Worm (Caenorhabditis elegans) whole organism, late embryonic: Measurements from ENCODE around the gene nhr-253.
A peak's percentile ranks its signal among the peaks of the same experiment; 100 is the strongest.

ENCODE experiments used
- C38D4.7 ChIP-seq: fragments of 200-800 bp; sonication (Bioruptor generic); optimal IDR thresholded peaks from 2 replicates; lab custom pipeline; 2018; ENCODE audit warnings: mild to moderate bottlenecking, missing genetic modification characterization, moderate library complexity, missing compliant biosample characterization
- F13H6.1 ChIP-seq: sonication (generic microtip); optimal IDR thresholded peaks from 2 replicates; lab custom pipeline; 2016; ENCODE audit warnings: missing genetic modification characterization, missing compliant biosample characterization
- K09A11.1 ChIP-seq: sonication (generic microtip); optimal IDR thresholded peaks from 2 replicates; lab custom pipeline; 2017; ENCODE audit warnings: antibody characterized with exemption, mild to moderate bottlenecking, missing genetic modification characterization, missing compliant biosample characterization; ENCODE audit not compliant: insufficient read depth
- T23F11.4 ChIP-seq: fragments of 200-800 bp; sonication (Bioruptor generic); optimal IDR thresholded peaks from 2 replicates; lab custom pipeline; 2018; ENCODE audit warnings: mild to moderate bottlenecking, missing genetic modification characterization, missing compliant biosample characterization
- Y22D7AL.16 ChIP-seq: sonication (generic microtip); optimal IDR thresholded peaks from 2 replicates; lab custom pipeline; 2016; ENCODE audit warnings: missing genetic modification characterization, missing compliant biosample characterization
- ahr-1 ChIP-seq: sonication (generic microtip); optimal IDR thresholded peaks from 2 replicates; lab custom pipeline; 2016; ENCODE audit warnings: missing genetic modification characterization, missing compliant biosample characterization
- ama-1 ChIP-seq: fragments of 150-350 bp; optimal IDR thresholded peaks from 2 replicates; lab custom pipeline; 2014
- ceh-19 ChIP-seq: fragments of 200-800 bp; sonication (Bioruptor generic); optimal IDR thresholded peaks from 2 replicates; lab custom pipeline; 2018; ENCODE audit warnings: mild to moderate bottlenecking, missing genetic modification characterization, missing compliant biosample characterization
- ceh-2 ChIP-seq: sonication (generic microtip); optimal IDR thresholded peaks from 2 replicates; lab custom pipeline; 2016; ENCODE audit warnings: missing genotype, missing genetic modification characterization, missing compliant biosample characterization
- ceh-22 ChIP-seq: sonication (generic microtip); optimal IDR thresholded peaks from 2 replicates; lab custom pipeline; 2017; ENCODE audit warnings: missing biosample characterization, missing genetic modification characterization
- ceh-24 ChIP-seq: sonication (generic microtip); optimal IDR thresholded peaks from 2 replicates; lab custom pipeline; 2016; ENCODE audit warnings: mild to moderate bottlenecking, missing genetic modification characterization, missing compliant biosample characterization
- ceh-31 ChIP-seq: sonication (generic microtip); optimal IDR thresholded peaks from 2 replicates; lab custom pipeline; 2016; ENCODE audit warnings: missing genetic modification characterization, missing compliant biosample characterization
- ceh-34 ChIP-seq: sonication (generic microtip); optimal IDR thresholded peaks from 2 replicates; lab custom pipeline; 2016; ENCODE audit warnings: mild to moderate bottlenecking, missing genetic modification characterization, missing compliant biosample characterization
- ceh-48 ChIP-seq: sonication (generic microtip); optimal IDR thresholded peaks from 2 replicates; lab custom pipeline; 2016; ENCODE audit warnings: missing genetic modification characterization, inconsistent platforms, missing compliant biosample characterization
- ceh-6 ChIP-seq: fragments of 200-800 bp; sonication (Bioruptor generic); optimal IDR thresholded peaks from 2 replicates; lab custom pipeline; 2018; ENCODE audit warnings: mild to moderate bottlenecking, missing genetic modification characterization, missing compliant biosample characterization
- che-1 ChIP-seq: sonication (generic microtip); optimal IDR thresholded peaks from 2 replicates; lab custom pipeline; 2016; ENCODE audit warnings: mild to moderate bottlenecking, missing genetic modification characterization, missing compliant biosample characterization
- elt-2 ChIP-seq: sonication (generic microtip); optimal IDR thresholded peaks from 2 replicates; lab custom pipeline; 2016; ENCODE audit warnings: missing genetic modification reagents, missing genetic modification characterization, missing compliant biosample characterization
- elt-4 ChIP-seq: sonication (generic microtip); optimal IDR thresholded peaks from 2 replicates; lab custom pipeline; 2016; ENCODE audit warnings: missing genetic modification characterization, missing compliant biosample characterization
- eyg-1 ChIP-seq: sonication (generic microtip); optimal IDR thresholded peaks from 2 replicates; lab custom pipeline; 2016; ENCODE audit warnings: missing genotype, missing genetic modification characterization, missing compliant biosample characterization
- fax-1 ChIP-seq: sonication (generic microtip); optimal IDR thresholded peaks from 2 replicates; lab custom pipeline; 2016; ENCODE audit warnings: missing genotype, missing genetic modification characterization, missing compliant biosample characterization
- hlh-15 ChIP-seq: sonication (generic microtip); optimal IDR thresholded peaks from 2 replicates; lab custom pipeline; 2016; ENCODE audit warnings: missing genetic modification characterization, missing compliant biosample characterization
- hlh-30 ChIP-seq: sonication (generic microtip); optimal IDR thresholded peaks from 2 replicates; lab custom pipeline; 2017; ENCODE audit warnings: antibody characterized with exemption, missing genetic modification characterization, missing compliant biosample characterization; ENCODE audit not compliant: insufficient read depth
- hlh-6 ChIP-seq: sonication (generic microtip); optimal IDR thresholded peaks from 2 replicates; lab custom pipeline; 2016; ENCODE audit warnings: missing genotype, missing genetic modification characterization, missing compliant biosample characterization
- lim-6 ChIP-seq: sonication (generic microtip); optimal IDR thresholded peaks from 2 replicates; lab custom pipeline; 2016; ENCODE audit warnings: missing genetic modification characterization, missing compliant biosample characterization
- lin-11 ChIP-seq: fragments of 200-800 bp; sonication (Bioruptor generic); optimal IDR thresholded peaks from 2 replicates; lab custom pipeline; 2018; ENCODE audit warnings: mild to moderate bottlenecking, missing genetic modification characterization, missing compliant biosample characterization
- nfya-1 ChIP-seq: sonication (generic microtip); optimal IDR thresholded peaks from 2 replicates; lab custom pipeline; 2017; ENCODE audit warnings: missing genetic modification characterization, mild to moderate bottlenecking, missing compliant biosample characterization, antibody characterized with exemption, moderate library complexity
- npax-4 ChIP-seq: sonication (generic microtip); optimal IDR thresholded peaks from 2 replicates; lab custom pipeline; 2016; ENCODE audit warnings: missing genetic modification characterization, missing compliant biosample characterization
- pag-3 ChIP-seq: sonication (generic microtip); optimal IDR thresholded peaks from 2 replicates; lab custom pipeline; 2016; ENCODE audit warnings: missing compliant biosample characterization, missing genetic modification characterization, borderline replicate concordance
- pat-9 ChIP-seq: fragments of 200-800 bp; sonication (Bioruptor generic); optimal IDR thresholded peaks from 2 replicates; lab custom pipeline; 2018; ENCODE audit warnings: mild to moderate bottlenecking, missing genetic modification characterization, moderate library complexity, missing compliant biosample characterization
- pax-1 ChIP-seq: fragments of 150-350 bp; optimal IDR thresholded peaks from 2 replicates; lab custom pipeline; 2014; ENCODE audit warnings: missing biosample characterization, missing genetic modification characterization
- pros-1 ChIP-seq: fragments of 150-350 bp; optimal IDR thresholded peaks from 2 replicates; lab custom pipeline; 2014; ENCODE audit warnings: missing biosample characterization, missing genetic modification reagents, missing genetic modification characterization
- rnt-1 ChIP-seq: sonication (generic microtip); optimal IDR thresholded peaks from 2 replicates; lab custom pipeline; 2016; ENCODE audit warnings: missing genetic modification characterization, missing compliant biosample characterization
- sdc-2 ChIP-seq: sonication (generic microtip); optimal IDR thresholded peaks from 2 replicates; lab custom pipeline; 2016; ENCODE audit warnings: missing genotype, missing genetic modification characterization, missing compliant biosample characterization
- sox-2 ChIP-seq: fragments of 200-800 bp; sonication (Bioruptor generic); IDR thresholded peaks from 2 replicates; pipeline ENCODE4 v1.3.6; 2022; ENCODE audit warnings: missing genetic modification reagents, missing genetic modification characterization, missing compliant biosample characterization
- sox-4 ChIP-seq: sonication (generic microtip); optimal IDR thresholded peaks from 2 replicates; lab custom pipeline; 2017; ENCODE audit warnings: mild to moderate bottlenecking, missing genetic modification characterization, inconsistent platforms, missing compliant biosample characterization
- tbx-2 ChIP-seq: sonication (generic microtip); optimal IDR thresholded peaks from 2 replicates; lab custom pipeline; 2016; ENCODE audit warnings: missing genetic modification characterization, missing compliant biosample characterization
- ttx-3 ChIP-seq: sonication (generic microtip); optimal IDR thresholded peaks from 2 replicates; lab custom pipeline; 2016; ENCODE audit warnings: missing genetic modification reagents, missing genetic modification characterization, missing compliant biosample characterization
- unc-3 ChIP-seq, 2 experiments: fragments of 200-800 bp in 1 of 2; sonication (Bioruptor generic) in 1 of 2; sonication (generic microtip) in 1 of 2; conservative IDR thresholded peaks in 1 of 2; optimal IDR thresholded peaks in 1 of 2; 2 replicates each; pipeline versions ENCODE4 v1.3.6 to Lab custom; 2016 to 2022; ENCODE audit warnings: missing compliant biosample characterization in 2 of 2, missing genetic modification characterization in 2 of 2, missing genetic modification reagents in 1 of 2
- unc-42 ChIP-seq: sonication (generic microtip); optimal IDR thresholded peaks from 2 replicates; lab custom pipeline; 2016; ENCODE audit warnings: missing genotype, missing genetic modification characterization, missing compliant biosample characterization
- zip-5 ChIP-seq: sonication (generic microtip); optimal IDR thresholded peaks from 2 replicates; lab custom pipeline; 2016; ENCODE audit warnings: missing genetic modification characterization, missing compliant biosample characterization

nhr-253 gene

DNA sequence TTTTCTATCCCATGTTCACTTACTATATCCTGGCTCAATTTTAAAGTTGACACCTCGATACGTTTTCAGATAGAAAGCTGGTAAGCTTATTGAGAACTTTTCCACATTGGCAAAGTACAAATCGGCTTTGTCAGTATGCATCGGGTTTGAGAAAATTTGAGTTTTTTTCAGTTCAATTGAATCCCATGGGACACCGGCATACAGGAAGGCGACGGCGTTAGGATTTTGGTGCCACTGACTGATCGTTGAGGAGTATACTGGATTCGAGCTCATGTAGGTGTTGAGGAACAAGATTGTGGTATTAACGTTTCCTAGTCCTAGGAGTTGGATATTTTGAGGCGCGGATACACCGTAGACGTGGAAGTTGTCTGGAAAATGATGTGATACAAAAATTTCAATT, 16.4 kb downstream of the nhr-253 start:
- no peak for TF ChIP-seq pros-1 (tag; lab: Kevin White, UChicago)
- no peak for TF ChIP-seq hlh-15 (tag; lab: Kevin White, UChicago)
- no peak for TF ChIP-seq Y22D7AL.16 (tag; lab: Kevin White, UChicago)
- TF ChIP-seq che-1 (tag; lab: Kevin White, UChicago), result no peak
- no peak for TF ChIP-seq ceh-22 (tag; lab: Kevin White, UChicago)
- TF ChIP-seq pag-3 (tag; lab: Kevin White, UChicago), result no peak
- no peak for TF ChIP-seq eyg-1
- no peak for TF ChIP-seq hlh-30 (tag; lab: Kevin White, UChicago)
- TF ChIP-seq ceh-24 (tag; lab: Kevin White, UChicago), result no peak
- TF ChIP-seq npax-4, result no peak
- no peak for TF ChIP-seq sox-4
- TF ChIP-seq ceh-31 (tag; lab: Kevin White, UChicago), result no peak
- no peak for TF ChIP-seq hlh-6

- TF ChIP-seq fax-1 (tag; lab: Kevin White, UChicago), result no peak
- TF ChIP-seq ama-1 (lab: Kevin White, UChicago), result no peak
- TF ChIP-seq unc-3 (GFP tag; conservative IDR thresholded peaks at IDR 0.05; lab: Robert Waterston, UW), result no peak
- no peak for TF ChIP-seq unc-3 (tag; optimal IDR thresholded peaks at IDR 0.05; lab: Kevin White, UChicago)
- TF ChIP-seq ceh-48 (tag; lab: Kevin White, UChicago), result no peak
- no peak for TF ChIP-seq pat-9 (tag; lab: Kevin White, UChicago)
- TF ChIP-seq ceh-6 (GFP tag; lab: Kevin White, UChicago), result no peak
- TF ChIP-seq K09A11.1, result no peak
- no peak for TF ChIP-seq lim-6 (tag; lab: Kevin White, UChicago)
- TF ChIP-seq rnt-1 (tag; lab: Kevin White, UChicago), result no peak
- TF ChIP-seq nfya-1 (tag; lab: Kevin White, UChicago), result no peak
- TF ChIP-seq ceh-2 (tag; lab: Kevin White, UChicago), result no peak
- TF ChIP-seq tbx-2 (tag; lab: Kevin White, UChicago), result no peak
- no peak for TF ChIP-seq hlh-15 (tag; lab: Kevin White, UChicago)
- TF ChIP-seq ahr-1 (tag; lab: Kevin White, UChicago), result no peak
- no peak for TF ChIP-seq elt-4 (tag; lab: Kevin White, UChicago)
These were observed 18.2 kb downstream of the nhr-253 start, which contains the start of gene dod-19 for ce11 chrV:414630-415029. Gene dod-19, minus strand, starts transcription at chrV:414759.

ce11 chrV:415072-415471, 18.7 kb downstream of the nhr-253 start:
- TF ChIP-seq ttx-3 (tag; lab: Kevin White, UChicago) (no peak), elt-2 (peak; percentile 18)

ce11 chrV:417656-418353, 21.4 kb downstream of the nhr-253 start, which contains the start of gene irg-8:
Gene irg-8, minus strand, starts transcription at chrV:417706.
- TF ChIP-seq C38D4.7, result no peak
- TF ChIP-seq pat-9 (tag; lab: Kevin White, UChicago), result no peak
- no peak for TF ChIP-seq K09A11.1
- no peak for TF ChIP-seq sox-4
- TF ChIP-seq ceh-19 (GFP tag; lab: Kevin White, UChicago), result no peak
- TF ChIP-seq unc-42 (tag; lab: Kevin White, UChicago), result no peak
- TF ChIP-seq che-1 (tag; lab: Kevin White, UChicago), result no peak
- TF ChIP-seq F13H6.1, result no peak
- TF ChIP-seq Y22D7AL.16 (tag; lab: Kevin White, UChicago), result no peak
- TF ChIP-seq ceh-2 (tag; lab: Kevin White, UChicago), result no peak
- TF ChIP-seq rnt-1 (tag; lab: Kevin White, UChicago), result no peak

- TF ChIP-seq sdc-2 (tag; lab: Kevin White, UChicago) (no peak), zip-5 (tag; lab: Kevin White, UChicago) (no peak), sox-2 (GFP tag; lab: Robert Waterston, UW) (no peak), ceh-34 (tag; lab: Kevin White, UChicago) (no peak), pax-1 (tag; lab: Kevin White, UChicago) (no peak), T23F11.4 (no peak), hlh-6 (no peak), ttx-3 (tag; lab: Kevin White, UChicago) (no peak), lin-11 (tag; lab: Kevin White, UChicago) (no peak), sox-4 (no peak), ceh-2 (tag; lab: Kevin White, UChicago) (no peak), ceh-31 (tag; lab: Kevin White, UChicago) (no peak), ceh-6 (GFP tag; lab: Kevin White, UChicago) (no peak), pag-3 (tag; lab: Kevin White, UChicago) (no peak), ahr-1 (tag; lab: Kevin White, UChicago) (no peak), ceh-24 (tag; lab: Kevin White, UChicago) (no peak)
These were observed 22.0 kb downstream of the nhr-253 start, which contains the start of gene Y39D8A.1 for ce11 chrV:418432-418831. Gene Y39D8A.1, plus strand, starts transcription at chrV:418732.
